Worm (Caenorhabditis elegans): Measurements from ENCODE around the gene cyp-13A6.

cyp-13A6 gene

ce11 chrII:9753056-9753455 lies 49.6 kb downstream of the cyp-13A6 start, which contains the start of gene Y53C12B.7:
Gene Y53C12B.7, minus strand, starts transcription at chrII:9753218.
- peak; percentile 43 for TF ChIP-seq blmp-1 (tag; optimal IDR thresholded peaks at IDR 0.05)
- TF ChIP-seq nhr-20 (tag; optimal IDR thresholded peaks at IDR 0.05) = peak; percentile 52
- TF ChIP-seq hlh-4 (tag; optimal IDR thresholded peaks at IDR 0.05) = no peak
- TF ChIP-seq elt-3 (tag; optimal IDR thresholded peaks at IDR 0.05) = peak in 2 of 6 experiments; percentile 61 to 81
- TF ChIP-seq irx-1 (tag; optimal IDR thresholded peaks at IDR 0.05) = no peak
- TF ChIP-seq rnt-1 (tag; optimal IDR thresholded peaks at IDR 0.05) = no peak
- TF ChIP-seq nhr-71 (tag; optimal IDR thresholded peaks at IDR 0.05) = peak; percentile 7
- TF ChIP-seq C16A3.4 (tag; optimal IDR thresholded peaks at IDR 0.05) = no peak
- TF ChIP-seq lin-14 (GFP tag; optimal IDR thresholded peaks at IDR 0.05) = peak; percentile 49
- TF ChIP-seq unc-62 (GFP tag; optimal IDR thresholded peaks at IDR 0.05) = no peak

DNA sequence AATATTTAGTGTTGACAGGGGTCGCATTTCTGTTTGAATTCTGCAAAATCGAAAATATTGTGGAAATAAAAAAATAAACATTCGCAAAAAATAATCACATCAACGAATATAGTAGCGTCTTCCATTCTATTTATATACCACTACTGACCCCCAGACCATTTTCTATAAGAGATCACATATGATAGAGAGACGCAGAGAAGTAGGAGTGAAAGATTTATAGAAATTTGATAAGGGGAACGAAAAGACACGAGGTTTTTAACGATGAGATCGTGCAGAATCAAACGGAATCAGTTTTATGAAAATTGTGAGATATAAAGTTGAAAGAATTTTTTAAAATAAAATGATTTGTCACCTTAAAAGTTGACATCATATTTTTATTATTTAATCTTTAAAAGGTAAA lies 50.3 kb downstream of the cyp-13A6 start:
- TF ChIP-seq jun-1 (tag; optimal IDR thresholded peaks at IDR 0.05) (no peak), nhr-20 (tag; optimal IDR thresholded peaks at IDR 0.05) (peak; percentile 77), snu-23 (GFP tag; optimal IDR thresholded peaks at IDR 0.05) (peak; percentile 46), lin-14 (GFP tag; optimal IDR thresholded peaks at IDR 0.05) (peak; percentile 65), nhr-19 (GFP tag; conservative IDR thresholded peaks at IDR 0.05) (peak; percentile 40), lin-35 (GFP tag; optimal IDR thresholded peaks at IDR 0.05) (peak in 1 of 2 experiments; percentile 27), nhr-11 (tag; optimal IDR thresholded peaks at IDR 0.05) (no peak), alr-1 (tag; optimal IDR thresholded peaks at IDR 0.05; ENCODE audit: borderline replicate concordance) (no peak), blmp-1 (tag; optimal IDR thresholded peaks at IDR 0.05) (peak; percentile 13), ama-1 (optimal IDR thresholded peaks at IDR 0.05) (no peak), lsy-2 (tag; optimal IDR thresholded peaks at IDR 0.05) (peak in 1 of 2 experiments; percentile 23), nhr-90 (tag; optimal IDR thresholded peaks at IDR 0.05; ENCODE audit: poor library complexity) (peak; percentile 42), nhr-71 (tag; optimal IDR thresholded peaks at IDR 0.05) (peak; percentile 57), hlh-4 (tag; optimal IDR thresholded peaks at IDR 0.05) (no peak), mef-2 (tag; optimal IDR thresholded peaks at IDR 0.05) (no peak), elt-2 (tag; optimal IDR thresholded peaks at IDR 0.05) (no peak), F16B12.6 (tag; optimal IDR thresholded peaks at IDR 0.05) (no peak), nhr-76 (tag; optimal IDR thresholded peaks at IDR 0.05) (no peak), elt-3 (tag; optimal IDR thresholded peaks at IDR 0.05) (peak in 4 of 6 experiments; percentile 32 to 86 (median 74)), Y116A8C.19 (tag; optimal IDR thresholded peaks at IDR 0.05; ENCODE audit: borderline replicate concordance) (no peak), swsn-7 (tag; optimal IDR thresholded peaks at IDR 0.05) (no peak), fkh-4 (tag; optimal IDR thresholded peaks at IDR 0.05; ENCODE audit: borderline replicate concordance) (no peak), nhr-85 (tag) (peak; percentile 89), ceh-8 (GFP tag; optimal IDR thresholded peaks at IDR 0.05) (no peak), nhr-47 (tag; optimal IDR thresholded peaks at IDR 0.05) (no peak), fkh-8 (tag; optimal IDR thresholded peaks at IDR 0.05) (no peak), grh-1 (GFP tag; IDR thresholded peaks at IDR 0.05) (no peak), mab-9 (GFP tag; IDR thresholded peaks at IDR 0.05) (no peak), tbx-2 (tag; optimal IDR thresholded peaks at IDR 0.05) (no peak), ceh-82 (tag; optimal IDR thresholded peaks at IDR 0.05) (no peak), aha-1 (tag; optimal IDR thresholded peaks at IDR 0.05) (no peak), fkh-10 (GFP tag; optimal IDR thresholded peaks at IDR 0.05) (no peak), mdl-1 (tag; optimal IDR thresholded peaks at IDR 0.05) (no peak), pqm-1 (tag; optimal IDR thresholded peaks at IDR 0.05) (no peak), ets-5 (GFP tag; IDR thresholded peaks at IDR 0.05) (no peak)

Data from whole organism, L1 larva.